Worm (Caenorhabditis elegans) whole organism, L4/young adult: ENCODE results near the gene F38H4.6.

Experiments used
- W03F9.2 ChIP-seq: fragments of 150-350 bp; optimal IDR thresholded peaks from 2 replicates; lab custom pipeline; 2014; ENCODE audit warnings: missing biosample characterization, missing genetic modification characterization
- dao-5 ChIP-seq: sonication (generic microtip); optimal IDR thresholded peaks from 2 replicates; lab custom pipeline; 2016; ENCODE audit warnings: missing genotype, missing genetic modification characterization, moderate library complexity, missing compliant biosample characterization
- him-1 ChIP-seq: sonication (generic microtip); optimal IDR thresholded peaks from 2 replicates; lab custom pipeline; 2016; ENCODE audit warnings: missing genotype, missing genetic modification reagents, missing genetic modification characterization, missing compliant biosample characterization

- TF ChIP-seq dao-5: no peak
- no peak for TF ChIP-seq him-1 (tag; lab: Kevin White, UChicago)
- TF ChIP-seq W03F9.2: no peak
Measured at ce11 chrIV:11858142-11858541, 10.5 kb upstream of the F38H4.6 start, which contains the start of gene let-92.
